Worm (Caenorhabditis elegans) whole organism, young adult: Measurements from ENCODE around the gene nhr-86.

Experiments
- B0261.1 ChIP-seq: sonication (generic microtip); optimal IDR thresholded peaks from 2 replicates; lab custom pipeline; 2016; ENCODE audit warnings: mild to moderate bottlenecking, missing genetic modification characterization, moderate library complexity, missing compliant biosample characterization
- C17E4.6 ChIP-seq: fragments of 200-800 bp; sonication (Bioruptor generic); IDR thresholded peaks from 2 replicates; pipeline ENCODE4 v1.3.6; 2022; ENCODE audit warnings: missing genetic modification reagents, missing genetic modification characterization, missing compliant biosample characterization
- D2030.7 ChIP-seq: fragments of 200-800 bp; sonication (Bioruptor generic); IDR thresholded peaks from 2 replicates; pipeline ENCODE4 v1.3.6; 2022; ENCODE audit warnings: missing genetic modification reagents, missing genetic modification characterization, missing compliant biosample characterization
- F10E7.11 ChIP-seq: sonication (generic microtip); optimal IDR thresholded peaks from 2 replicates; lab custom pipeline; 2017; ENCODE audit warnings: mild to moderate bottlenecking, missing genetic modification characterization, moderate library complexity, missing compliant biosample characterization
- F52B5.7 ChIP-seq: sonication (generic microtip); optimal IDR thresholded peaks from 2 replicates; lab custom pipeline; 2016; ENCODE audit warnings: mild to moderate bottlenecking, missing genetic modification characterization, missing compliant biosample characterization
- F57A8.1 ChIP-seq: fragments of 200-800 bp; sonication (Bioruptor generic); optimal IDR thresholded peaks from 2 replicates; lab custom pipeline; 2018; ENCODE audit warnings: mild to moderate bottlenecking, missing genetic modification characterization, moderate library complexity, missing compliant biosample characterization
- F57C9.4 ChIP-seq: sonication (generic microtip); optimal IDR thresholded peaks from 2 replicates; lab custom pipeline; 2017; ENCODE audit warnings: mild to moderate bottlenecking, missing genetic modification characterization, missing compliant biosample characterization
- K11D2.4 ChIP-seq: fragments of 200-800 bp; sonication (Bioruptor generic); IDR thresholded peaks from 2 replicates; pipeline ENCODE4 v1.3.6; 2022; ENCODE audit warnings: missing genetic modification reagents, missing genetic modification characterization, missing compliant biosample characterization
- K12H6.12 ChIP-seq: fragments of 200-800 bp; sonication (Bioruptor generic); optimal IDR thresholded peaks from 2 replicates; lab custom pipeline; 2018; ENCODE audit warnings: mild to moderate bottlenecking, missing genetic modification characterization, missing compliant biosample characterization
- Y67H2A.10 ChIP-seq: fragments of 200-800 bp; sonication (Bioruptor generic); conservative IDR thresholded peaks from 2 replicates; pipeline ENCODE4 v1.3.6; 2022; ENCODE audit warnings: missing genetic modification reagents, missing genetic modification characterization, missing compliant biosample characterization
- atf-7 ChIP-seq: sonication (generic microtip); optimal IDR thresholded peaks from 2 replicates; lab custom pipeline; 2017; ENCODE audit warnings: mild to moderate bottlenecking, missing genetic modification characterization, missing compliant biosample characterization
- attf-3 ChIP-seq: fragments of 200-800 bp; sonication (Bioruptor generic); conservative IDR thresholded peaks from 2 replicates; pipeline ENCODE4 v1.3.6; 2022; ENCODE audit warnings: missing genetic modification reagents, missing genetic modification characterization, missing compliant biosample characterization
- attf-6 ChIP-seq: fragments of 200-800 bp; sonication (Bioruptor generic); IDR thresholded peaks from 2 replicates; pipeline ENCODE4 v1.3.6; 2022; ENCODE audit warnings: missing genetic modification reagents, missing genetic modification characterization, missing compliant biosample characterization
- bed-1 ChIP-seq: fragments of 200-800 bp; sonication (Bioruptor generic); IDR thresholded peaks from 2 replicates; pipeline ENCODE4 v1.3.6; 2022; ENCODE audit warnings: missing genetic modification reagents, missing genetic modification characterization, missing compliant biosample characterization
- bed-2 ChIP-seq: fragments of 200-800 bp; sonication (Bioruptor generic); IDR thresholded peaks from 2 replicates; pipeline ENCODE4 v1.3.6; 2022; ENCODE audit warnings: missing genetic modification reagents, missing genetic modification characterization, missing compliant biosample characterization
- cebp-1 ChIP-seq, 2 experiments: fragments of 200-800 bp in 1 of 2; sonication (Bioruptor generic) in 1 of 2; sonication (generic microtip) in 1 of 2; IDR thresholded peaks in 1 of 2; optimal IDR thresholded peaks in 1 of 2; 2 replicates each; pipeline versions ENCODE4 v1.3.6 to Lab custom; 2017 to 2022; ENCODE audit warnings: missing compliant biosample characterization in 2 of 2, missing genetic modification characterization in 2 of 2, mild to moderate bottlenecking in 1 of 2, missing genetic modification reagents in 1 of 2, moderate library complexity in 1 of 2
- cebp-2 ChIP-seq: fragments of 200-800 bp; sonication (Bioruptor generic); IDR thresholded peaks from 2 replicates; pipeline ENCODE4 v1.3.6; 2022; ENCODE audit warnings: missing genetic modification characterization, missing compliant biosample characterization
- ceh-91 ChIP-seq: fragments of 200-800 bp; sonication (Bioruptor generic); IDR thresholded peaks from 2 replicates; pipeline ENCODE4 v1.3.6; 2022; ENCODE audit warnings: missing genetic modification reagents, missing genetic modification characterization, missing compliant biosample characterization
- chd-7 ChIP-seq: sonication (generic microtip); optimal IDR thresholded peaks from 2 replicates; lab custom pipeline; 2016; ENCODE audit warnings: mild to moderate bottlenecking, missing genetic modification characterization, moderate library complexity, missing compliant biosample characterization
- die-1 ChIP-seq: sonication (generic microtip); optimal IDR thresholded peaks from 2 replicates; lab custom pipeline; 2016; ENCODE audit warnings: missing genotype, mild to moderate bottlenecking, missing genetic modification characterization, missing compliant biosample characterization
- egl-44 ChIP-seq: fragments of 200-800 bp; sonication (Bioruptor generic); IDR thresholded peaks from 2 replicates; pipeline ENCODE4 v1.3.6; 2022; ENCODE audit warnings: missing genetic modification reagents, missing genetic modification characterization, missing compliant biosample characterization
- egrh-3 ChIP-seq: fragments of 200-800 bp; sonication (Bioruptor generic); IDR thresholded peaks from 2 replicates; pipeline ENCODE4 v1.3.6; 2022; ENCODE audit warnings: missing genetic modification reagents, missing genetic modification characterization, missing compliant biosample characterization
- hlh-12 ChIP-seq: sonication (generic microtip); optimal IDR thresholded peaks from 2 replicates; lab custom pipeline; 2016; ENCODE audit warnings: missing genetic modification characterization, missing compliant biosample characterization
- hlh-26 ChIP-seq: fragments of 200-800 bp; sonication (Bioruptor generic); conservative IDR thresholded peaks from 2 replicates; pipeline ENCODE4 v1.3.6; 2022; ENCODE audit warnings: missing genetic modification reagents, missing genetic modification characterization, missing compliant biosample characterization
- hmg-1.2 ChIP-seq: fragments of 200-800 bp; sonication (Bioruptor generic); IDR thresholded peaks from 2 replicates; pipeline ENCODE4 v1.3.6; 2022; ENCODE audit warnings: missing genetic modification reagents, missing genetic modification characterization, missing compliant biosample characterization
- hsf-1 ChIP-seq: fragments of 200-800 bp; sonication (Bioruptor generic); IDR thresholded peaks from 2 replicates; pipeline ENCODE4 v1.3.6; 2022; ENCODE audit warnings: missing genetic modification reagents, missing genetic modification characterization, missing compliant biosample characterization
- lin-40 ChIP-seq: sonication (generic microtip); optimal IDR thresholded peaks from 2 replicates; lab custom pipeline; 2016; ENCODE audit warnings: missing genetic modification characterization, mild to moderate bottlenecking, missing compliant biosample characterization, missing genotype, missing genetic modification reagents
- mes-4 ChIP-seq: sonication (generic microtip); optimal IDR thresholded peaks from 2 replicates; lab custom pipeline; 2016; ENCODE audit warnings: missing genotype, missing genetic modification characterization, missing compliant biosample characterization
- nhr-179 ChIP-seq: sonication (generic microtip); optimal IDR thresholded peaks from 2 replicates; lab custom pipeline; 2016; ENCODE audit warnings: mild to moderate bottlenecking, missing genetic modification characterization, missing compliant biosample characterization
- nhr-80 ChIP-seq: sonication (generic microtip); optimal IDR thresholded peaks from 2 replicates; lab custom pipeline; 2016; ENCODE audit warnings: missing genetic modification characterization, missing compliant biosample characterization
- rec-8 ChIP-seq, 2 experiments: sonication (generic microtip); optimal IDR thresholded peaks; 2 replicates each; lab custom pipeline; 2016; ENCODE audit warnings: mild to moderate bottlenecking in 2 of 2, missing genetic modification characterization in 2 of 2, missing genetic modification reagents in 2 of 2, missing genotype in 2 of 2, missing biosample characterization in 1 of 2, missing compliant biosample characterization in 1 of 2, moderate library complexity in 1 of 2
- sptf-2 ChIP-seq: fragments of 200-800 bp; sonication (Bioruptor generic); optimal IDR thresholded peaks from 2 replicates; lab custom pipeline; 2018; ENCODE audit warnings: mild to moderate bottlenecking, missing genetic modification characterization, missing compliant biosample characterization
- tbp1 ChIP-seq: fragments of 200-800 bp; sonication (Bioruptor generic); optimal IDR thresholded peaks from 2 replicates; lab custom pipeline; 2018; ENCODE audit warnings: mild to moderate bottlenecking, missing genetic modification characterization, missing compliant biosample characterization
- zfh-2 ChIP-seq: fragments of 200-800 bp; sonication (Bioruptor generic); conservative IDR thresholded peaks from 2 replicates; pipeline ENCODE4 v1.3.6; 2022; ENCODE audit warnings: missing genetic modification reagents, missing genetic modification characterization, missing compliant biosample characterization
- zim-3 ChIP-seq: sonication (generic microtip); optimal IDR thresholded peaks from 2 replicates; lab custom pipeline; 2017; ENCODE audit warnings: mild to moderate bottlenecking, missing genetic modification characterization, moderate library complexity, missing compliant biosample characterization
- ztf-3 ChIP-seq: fragments of 200-800 bp; sonication (Bioruptor generic); optimal IDR thresholded peaks from 2 replicates; lab custom pipeline; 2018; ENCODE audit warnings: mild to moderate bottlenecking, missing genetic modification characterization, missing compliant biosample characterization

The nhr-86 gene

DNA sequence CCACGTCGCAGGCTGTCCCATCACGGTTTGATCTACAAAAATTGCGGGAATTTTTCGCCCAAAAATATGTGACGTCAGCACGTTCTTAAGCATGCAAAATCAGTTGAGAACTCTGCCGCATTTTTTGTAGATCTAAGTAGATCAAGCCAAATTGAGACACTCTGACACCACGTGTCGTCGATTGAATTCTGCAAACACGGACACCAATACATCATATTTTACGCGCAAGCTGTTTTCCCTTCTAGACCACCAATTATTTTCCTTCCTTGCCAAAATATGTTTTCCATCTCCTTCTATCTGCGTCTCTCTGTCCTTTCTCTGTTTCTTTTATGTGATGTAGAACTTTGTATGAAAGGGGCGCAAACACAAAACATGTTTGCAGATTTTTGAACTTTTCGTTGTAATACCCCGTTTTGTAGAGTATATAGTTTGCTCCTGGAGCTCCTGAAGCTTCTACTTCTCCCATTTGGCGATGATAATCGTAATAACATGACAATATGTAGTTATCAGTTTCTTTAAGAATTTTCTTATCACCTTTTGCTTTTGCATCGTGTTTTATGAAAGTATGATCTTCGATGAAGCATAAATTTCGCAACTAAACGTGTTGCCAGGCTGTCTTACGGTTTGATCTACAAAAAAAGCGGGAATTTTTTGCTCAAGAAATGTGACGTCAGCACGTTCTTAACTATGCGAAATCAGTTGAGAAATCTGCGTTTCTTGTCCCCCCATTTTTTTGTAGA is 10.7 kb downstream of the nhr-86 start:
- TF ChIP-seq attf-6 (no peak), F57A8.1 (GFP tag; lab: Kevin White, UChicago) (no peak), D2030.7 (GFP tag; lab: Robert Waterston, UW) (no peak), K12H6.12 (tag; lab: Kevin White, UChicago) (no peak), C17E4.6 (GFP tag; lab: Robert Waterston, UW) (no peak), cebp-1 (GFP tag; IDR thresholded peaks at IDR 0.05; lab: Robert Waterston, UW) (no peak; the same call in 1 of the 2 replicates), cebp-1 (tag; optimal IDR thresholded peaks at IDR 0.05; lab: Kevin White, UChicago) (peak; percentile 61), tbp1 (no peak), egl-44 (GFP tag; lab: Robert Waterston, UW) (no peak), sptf-2 (GFP tag; lab: Kevin White, UChicago) (no peak), nhr-179 (tag; lab: Kevin White, UChicago) (no peak), cebp-2 (GFP tag; lab: Robert Waterston, UW) (no peak), nhr-80 (tag; lab: Kevin White, UChicago) (peak; percentile 60), bed-2 (no peak)

DNA sequence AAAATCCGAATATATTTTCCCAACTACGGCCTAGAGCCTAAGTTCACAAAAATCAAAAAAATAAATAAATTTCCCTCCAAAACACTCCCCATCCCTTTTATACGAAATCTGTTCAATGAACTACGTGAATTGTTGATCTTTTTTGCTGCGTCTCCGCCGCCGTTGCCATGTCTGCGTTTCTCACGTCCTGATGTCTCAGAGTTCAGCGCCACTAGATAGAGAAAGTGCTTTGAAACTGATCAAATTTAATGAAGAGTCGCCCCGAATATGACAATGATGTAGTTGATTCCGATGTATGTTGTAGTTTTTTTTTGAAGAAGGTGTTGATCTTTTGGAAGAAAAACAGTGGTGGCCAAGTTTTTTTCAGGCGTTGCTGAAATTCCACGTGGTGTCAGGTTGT is 12.4 kb downstream of the nhr-86 start:
- TF ChIP-seq zfh-2 (no peak), egrh-3 (no peak), ztf-3 (GFP tag; lab: Kevin White, UChicago) (no peak), die-1 (tag; lab: Kevin White, UChicago) (no peak), ceh-91 (no peak), F10E7.11 (tag; lab: Kevin White, UChicago) (no peak), hlh-26 (GFP tag; lab: Robert Waterston, UW) (no peak), hlh-12 (tag; lab: Kevin White, UChicago) (no peak), cebp-1 (GFP tag; IDR thresholded peaks at IDR 0.05; lab: Robert Waterston, UW) (no peak), cebp-1 (tag; optimal IDR thresholded peaks at IDR 0.05; lab: Kevin White, UChicago) (no peak), lin-40 (tag; lab: Kevin White, UChicago) (no peak), F57C9.4 (no peak)

DNA sequence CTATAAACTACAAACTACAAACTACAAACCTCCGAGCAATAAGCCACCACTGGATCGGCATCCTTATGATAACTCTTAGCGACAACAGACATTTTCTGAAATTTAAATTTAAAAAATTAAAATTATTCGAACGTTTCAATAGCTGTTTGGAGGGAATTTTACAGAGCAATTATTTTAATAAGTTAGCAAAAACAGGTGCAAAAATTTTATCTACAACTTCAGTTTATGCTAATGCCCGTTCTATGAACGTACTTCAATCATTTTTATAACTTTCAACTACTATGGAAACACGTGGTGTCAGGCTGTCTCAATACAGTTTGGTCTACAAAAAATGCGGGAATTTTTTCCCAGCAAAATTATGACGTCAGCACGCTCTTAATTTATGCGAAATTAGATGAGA is 13.1 kb downstream of the nhr-86 start, which contains the start of gene comt-5:
Gene comt-5 (minus strand): TSS at position 101 of the 400 bp plus-strand sequence.
- TF ChIP-seq K11D2.4 (GFP tag; lab: Robert Waterston, UW): no peak
- TF ChIP-seq hmg-1.2 (GFP tag; lab: Robert Waterston, UW): no peak
- TF ChIP-seq mes-4 (tag; lab: Kevin White, UChicago): no peak
- TF ChIP-seq egl-44 (GFP tag; lab: Robert Waterston, UW): no peak
- no peak for TF ChIP-seq Y67H2A.10 (GFP tag; lab: Robert Waterston, UW)
- no peak for TF ChIP-seq rec-8 (tag; optimal IDR thresholded peaks at IDR 0.05; lab: Kevin White, UChicago)
- TF ChIP-seq atf-7 (tag; lab: Kevin White, UChicago): no peak
- TF ChIP-seq ztf-3 (GFP tag; lab: Kevin White, UChicago): no peak
- no peak for TF ChIP-seq nhr-80 (tag; lab: Kevin White, UChicago)
- no peak for TF ChIP-seq bed-1 (GFP tag; lab: Robert Waterston, UW)
- no peak for TF ChIP-seq attf-3 (GFP tag; lab: Robert Waterston, UW)
- no peak for TF ChIP-seq F52B5.7 (tag; lab: Kevin White, UChicago)
- no peak for TF ChIP-seq hsf-1 (GFP tag; lab: Robert Waterston, UW)
- no peak for TF ChIP-seq chd-7 (tag; lab: Kevin White, UChicago)
- TF ChIP-seq zim-3 (tag; lab: Kevin White, UChicago): no peak
- TF ChIP-seq B0261.1: no peak
- TF ChIP-seq, all 124 proteins: peak for 0
